Fruit fly (Drosophila melanogaster): ENCODE measurements around the gene CG9692.

Gene CG9692

DNA sequence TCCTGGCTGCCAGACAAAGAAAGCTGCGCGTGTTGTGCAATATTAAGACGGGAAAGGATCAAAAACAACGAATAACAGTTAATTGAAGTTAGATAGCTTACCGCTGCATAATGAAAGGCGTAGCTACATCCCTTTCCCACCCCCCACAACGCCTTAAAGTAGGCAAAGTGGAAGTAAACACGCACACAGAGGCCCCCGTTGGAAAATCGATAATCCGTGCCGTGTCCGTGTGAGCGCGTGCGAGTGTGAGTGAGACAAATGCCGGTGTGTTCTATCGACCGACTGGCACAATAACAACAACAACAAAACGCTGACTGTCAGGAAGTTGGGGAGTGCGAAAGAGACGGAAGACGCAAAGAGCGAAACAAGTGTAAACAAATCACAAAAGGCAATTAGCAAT is 7.6 kb downstream of the CG9692 start (continued):
- no peak for TF ChIP-seq CG14965 (GFP tag; optimal IDR thresholded peaks at IDR 0.05; ENCODE audit: borderline replicate concordance)
- TF ChIP-seq Sry-δ (GFP tag; optimal IDR thresholded peaks at IDR 0.05), result no peak
- no peak for TF ChIP-seq Nf-YA (GFP tag; IDR thresholded peaks at IDR 0.05)
- no peak for TF ChIP-seq Side (GFP tag; optimal IDR thresholded peaks at IDR 0.05)
- no peak for TF ChIP-seq Lpt (GFP tag; optimal IDR thresholded peaks at IDR 0.05)
- no peak for TF ChIP-seq CG16815 (GFP tag; optimal IDR thresholded peaks at IDR 0.05)
- TF ChIP-seq CG10321 (GFP tag; IDR thresholded peaks at IDR 0.05), result peak; percentile 11; the same call in 1 of the 2 replicates
- TF ChIP-seq sens-2 (GFP tag; IDR thresholded peaks at IDR 0.05), result no peak
- TF ChIP-seq CG4360 (GFP tag; IDR thresholded peaks at IDR 0.05), result peak; percentile 97
- 0 out of 3 replicates have a peak, but pooled peaks have one; percentile 42 for TF ChIP-seq CG6791 (GFP tag; IDR thresholded peaks at IDR 0.05; ENCODE audit: partially characterized antibody)
- TF ChIP-seq HLH4C (GFP tag; IDR thresholded peaks at IDR 0.05; ENCODE audit: partially characterized antibody), result no peak
- no peak for TF ChIP-seq CG1529 (GFP tag; optimal IDR thresholded peaks at IDR 0.05)
- TF ChIP-seq cg (GFP tag; optimal IDR thresholded peaks at IDR 0.05), result peak; percentile 82
- TF ChIP-seq lilli (GFP tag; optimal IDR thresholded peaks at IDR 0.05), result no peak
- TF ChIP-seq Sox100B (GFP tag; optimal IDR thresholded peaks at IDR 0.05), result no peak
- peak; percentile 100 for TF ChIP-seq onecut (GFP tag; IDR thresholded peaks at IDR 0.05)
- TF ChIP-seq CG9727 (GFP tag; optimal IDR thresholded peaks at IDR 0.05), result no peak
- TF ChIP-seq CG1832 (GFP tag; optimal IDR thresholded peaks at IDR 0.05), result peak; percentile 64
- TF ChIP-seq CG3163 (GFP tag; optimal IDR thresholded peaks at IDR 0.05), result no peak
- no peak for TF ChIP-seq CG10274 (GFP tag; optimal IDR thresholded peaks at IDR 0.05)
- peak; percentile 60 for TF ChIP-seq CG8290 (GFP tag; optimal IDR thresholded peaks at IDR 0.05)
- TF ChIP-seq CG8290 (tag; optimal IDR thresholded peaks at IDR 0.05), result peak in 1 of 2 experiments; percentile 97
- no peak for TF ChIP-seq repo (GFP tag; optimal IDR thresholded peaks at IDR 0.05)
- TF ChIP-seq yki (optimal IDR thresholded peaks at IDR 0.05), result no peak
- peak; percentile 11 for TF ChIP-seq chn (GFP tag; optimal IDR thresholded peaks at IDR 0.05)
- peak; percentile 82 for TF ChIP-seq Ets65A (GFP tag)
- TF ChIP-seq vnd (GFP tag; IDR thresholded peaks at IDR 0.05; ENCODE audit: partially characterized antibody), result no peak
- no peak for TF ChIP-seq CG3407 (GFP tag; optimal IDR thresholded peaks at IDR 0.05)
- no peak for TF ChIP-seq CG12219 (GFP tag; optimal IDR thresholded peaks at IDR 0.05)
- no peak for TF ChIP-seq CG18764 (GFP tag; optimal IDR thresholded peaks at IDR 0.05)
- TF ChIP-seq mirr (GFP tag; optimal IDR thresholded peaks at IDR 0.05), result no peak
- no peak for TF ChIP-seq al (GFP tag; IDR thresholded peaks at IDR 0.05)
- TF ChIP-seq HmgZ (tag; optimal IDR thresholded peaks at IDR 0.05), result no peak
- TF ChIP-seq ap (GFP tag; IDR thresholded peaks at IDR 0.05), result no peak
- peak; percentile 40 for TF ChIP-seq pros (GFP tag; optimal IDR thresholded peaks at IDR 0.05)

DNA sequence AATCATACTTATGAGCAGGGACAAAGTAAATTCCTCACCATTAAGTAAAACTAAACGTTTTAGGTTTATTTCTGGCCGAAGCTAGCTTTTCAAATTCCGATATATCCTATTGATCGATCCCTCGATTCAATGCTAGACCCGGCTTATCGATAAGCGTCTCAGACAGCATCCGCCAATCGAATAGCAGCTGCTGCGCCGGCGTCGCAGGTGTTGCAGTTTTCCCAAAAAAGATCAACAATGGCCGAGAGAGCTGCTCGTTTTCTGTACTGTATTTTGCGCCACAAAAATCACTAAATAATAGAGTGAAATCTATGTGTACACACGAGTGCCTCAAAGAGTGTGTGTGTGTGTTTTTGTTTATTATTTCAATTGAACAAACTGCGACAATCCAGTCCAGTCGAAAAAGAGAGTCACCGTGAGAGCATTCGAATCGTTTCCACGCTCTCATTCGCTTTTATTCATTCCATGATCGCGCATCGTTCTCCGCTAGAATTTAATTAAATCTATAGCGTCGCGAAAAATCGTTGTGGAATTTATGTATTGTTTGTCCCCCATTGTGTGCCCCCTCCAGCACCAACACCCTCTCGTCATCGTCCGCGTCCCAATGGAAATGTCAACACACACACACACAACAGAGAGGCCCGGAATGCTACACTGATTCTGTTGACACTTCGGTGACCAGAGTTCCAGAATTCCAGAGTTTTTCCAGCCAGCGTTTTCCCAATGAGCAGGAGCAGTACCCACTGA is 8.8 kb downstream of the CG9692 start:
- TF ChIP-seq Trl (optimal IDR thresholded peaks at IDR 0.05), result peak; percentile 59 to 68
- TF ChIP-seq Trl (GFP tag; optimal IDR thresholded peaks at IDR 0.05), result no peak
- TF ChIP-seq CG30403 (GFP tag; optimal IDR thresholded peaks at IDR 0.05), result no peak
- no peak for TF ChIP-seq Atf3 (GFP tag; optimal IDR thresholded peaks at IDR 0.05)
- TF ChIP-seq CG12071 (GFP tag; optimal IDR thresholded peaks at IDR 0.05), result no peak
- no peak for TF ChIP-seq TFAM (GFP tag; optimal IDR thresholded peaks at IDR 0.05)
- peak; percentile 82 for TF ChIP-seq bbx (GFP tag; IDR thresholded peaks at IDR 0.05; ENCODE audit: partially characterized antibody)
- TF ChIP-seq org-1 (GFP tag; optimal IDR thresholded peaks at IDR 0.05), result no peak
- TF ChIP-seq MESR4 (GFP tag; optimal IDR thresholded peaks at IDR 0.05), result peak; percentile 3
- TF ChIP-seq phol (tag; optimal IDR thresholded peaks at IDR 0.05), result peak; percentile 7
- no peak for TF ChIP-seq CG16815 (GFP tag; optimal IDR thresholded peaks at IDR 0.05)
- TF ChIP-seq CG15269 (tag; optimal IDR thresholded peaks at IDR 0.05), result no peak
- TF ChIP-seq Sry-δ (GFP tag; optimal IDR thresholded peaks at IDR 0.05), result peak; percentile 16
- peak in 1 of 2 experiments; percentile 58 for TF ChIP-seq crp (GFP tag; optimal IDR thresholded peaks at IDR 0.05)
- 0 out of 3 replicates have a peak, but pooled peaks have one; percentile 9 for TF ChIP-seq so (GFP tag; IDR thresholded peaks at IDR 0.05)
- no peak for TF ChIP-seq ap (GFP tag; IDR thresholded peaks at IDR 0.05)
- no peak for TF ChIP-seq CkIIα-i1 (GFP tag; IDR thresholded peaks at IDR 0.05)
- no peak; the same call in 1 of the 2 replicates for TF ChIP-seq inv (GFP tag; IDR thresholded peaks at IDR 0.05; ENCODE audit: partially characterized antibody)
- TF ChIP-seq CG31224 (GFP tag; IDR thresholded peaks at IDR 0.05), result no peak
- no peak for TF ChIP-seq CG42726 (GFP tag; IDR thresholded peaks at IDR 0.05; ENCODE audit: partially characterized antibody)

Measured in whole organism, embryonic.